Worm (Caenorhabditis elegans) whole organism, young adult: Measurements from ENCODE around the gene hpo-36.

Experiments used
- B0336.3 ChIP-seq: fragments of 200-800 bp; sonication (Bioruptor generic); IDR thresholded peaks from 2 replicates; pipeline ENCODE4 v1.3.6; 2022; ENCODE audit warnings: missing genetic modification characterization, missing compliant biosample characterization
- F22D6.2 ChIP-seq: sonication (generic microtip); optimal IDR thresholded peaks from 2 replicates; lab custom pipeline; 2016; ENCODE audit warnings: mild to moderate bottlenecking, missing genetic modification characterization, missing compliant biosample characterization
- F37B4.10 ChIP-seq: fragments of 200-800 bp; sonication (Bioruptor generic); IDR thresholded peaks from 2 replicates; pipeline ENCODE4 v1.3.6; 2022; ENCODE audit warnings: missing genetic modification characterization, missing compliant biosample characterization
- K12H6.12 ChIP-seq: fragments of 200-800 bp; sonication (Bioruptor generic); optimal IDR thresholded peaks from 2 replicates; lab custom pipeline; 2018; ENCODE audit warnings: mild to moderate bottlenecking, missing genetic modification characterization, missing compliant biosample characterization
- Y53F4B.3 ChIP-seq: fragments of 200-800 bp; sonication (Bioruptor generic); IDR thresholded peaks from 2 replicates; pipeline ENCODE4 v1.3.6; 2022; ENCODE audit warnings: missing genetic modification reagents, missing genetic modification characterization, missing compliant biosample characterization
- Y53G8AR.9 ChIP-seq: fragments of 200-800 bp; sonication (Bioruptor generic); conservative IDR thresholded peaks from 2 replicates; pipeline ENCODE4 v1.3.6; 2022; ENCODE audit warnings: missing genetic modification reagents, missing genetic modification characterization, missing compliant biosample characterization
- Y56A3A.18 ChIP-seq: fragments of 200-800 bp; sonication (Bioruptor generic); IDR thresholded peaks from 2 replicates; pipeline ENCODE4 v1.3.6; 2022; ENCODE audit warnings: missing genetic modification reagents, missing genetic modification characterization, missing compliant biosample characterization
- ZK185.1 ChIP-seq: sonication (generic microtip); optimal IDR thresholded peaks from 2 replicates; lab custom pipeline; 2016; ENCODE audit warnings: mild to moderate bottlenecking, missing genetic modification characterization, missing compliant biosample characterization; ENCODE audit not compliant: poor library complexity, severe bottlenecking
- akir-1 ChIP-seq: fragments of 200-800 bp; sonication (Bioruptor generic); optimal IDR thresholded peaks from 2 replicates; lab custom pipeline; 2018; ENCODE audit warnings: mild to moderate bottlenecking, missing genetic modification characterization, moderate library complexity, missing compliant biosample characterization
- atf-7 ChIP-seq: sonication (generic microtip); optimal IDR thresholded peaks from 2 replicates; lab custom pipeline; 2017; ENCODE audit warnings: mild to moderate bottlenecking, missing genetic modification characterization, missing compliant biosample characterization
- attf-3 ChIP-seq: fragments of 200-800 bp; sonication (Bioruptor generic); conservative IDR thresholded peaks from 2 replicates; pipeline ENCODE4 v1.3.6; 2022; ENCODE audit warnings: missing genetic modification reagents, missing genetic modification characterization, missing compliant biosample characterization
- cebp-2 ChIP-seq: fragments of 200-800 bp; sonication (Bioruptor generic); IDR thresholded peaks from 2 replicates; pipeline ENCODE4 v1.3.6; 2022; ENCODE audit warnings: missing genetic modification characterization, missing compliant biosample characterization
- ceh-100 ChIP-seq: fragments of 200-800 bp; sonication (Bioruptor generic); IDR thresholded peaks from 2 replicates; pipeline ENCODE4 v1.3.6; 2022; ENCODE audit warnings: missing genetic modification reagents, missing genetic modification characterization, missing compliant biosample characterization
- ceh-58 ChIP-seq: fragments of 200-800 bp; sonication (Bioruptor generic); IDR thresholded peaks from 2 replicates; pipeline ENCODE4 v1.3.6; 2022; ENCODE audit warnings: missing genetic modification characterization, missing compliant biosample characterization
- ceh-79 ChIP-seq: sonication (generic microtip); optimal IDR thresholded peaks from 2 replicates; lab custom pipeline; 2017; ENCODE audit warnings: mild to moderate bottlenecking, missing genetic modification characterization, missing compliant biosample characterization
- dox-1 ChIP-seq: fragments of 200-800 bp; sonication (Bioruptor generic); IDR thresholded peaks from 2 replicates; pipeline ENCODE4 v1.3.6; 2022; ENCODE audit warnings: missing genetic modification reagents, missing genetic modification characterization, missing compliant biosample characterization
- dpl-1 ChIP-seq: fragments of 150-350 bp; optimal IDR thresholded peaks from 2 replicates; lab custom pipeline; 2014; ENCODE audit warnings: missing biosample characterization, missing genetic modification reagents, missing genetic modification characterization
- ekl-4 ChIP-seq: fragments of 200-800 bp; sonication (Bioruptor generic); IDR thresholded peaks from 2 replicates; pipeline ENCODE4 v1.3.6; 2022; ENCODE audit warnings: missing genetic modification reagents, missing genetic modification characterization, missing compliant biosample characterization
- fkh-3 ChIP-seq: sonication (generic microtip); optimal IDR thresholded peaks from 2 replicates; lab custom pipeline; 2016; ENCODE audit warnings: mild to moderate bottlenecking, missing genetic modification characterization, missing compliant biosample characterization
- gei-17 ChIP-seq: fragments of 200-800 bp; sonication (Bioruptor generic); optimal IDR thresholded peaks from 2 replicates; lab custom pipeline; 2018; ENCODE audit warnings: mild to moderate bottlenecking, missing genetic modification characterization, missing compliant biosample characterization
- hlh-12 ChIP-seq: sonication (generic microtip); optimal IDR thresholded peaks from 2 replicates; lab custom pipeline; 2016; ENCODE audit warnings: missing genetic modification characterization, missing compliant biosample characterization
- hlh-26 ChIP-seq: fragments of 200-800 bp; sonication (Bioruptor generic); conservative IDR thresholded peaks from 2 replicates; pipeline ENCODE4 v1.3.6; 2022; ENCODE audit warnings: missing genetic modification reagents, missing genetic modification characterization, missing compliant biosample characterization
- lin-26 ChIP-seq: fragments of 200-800 bp; sonication (Bioruptor generic); IDR thresholded peaks from 2 replicates; pipeline ENCODE4 v1.3.6; 2022; ENCODE audit warnings: missing genetic modification reagents, missing genetic modification characterization, missing compliant biosample characterization
- lin-35 ChIP-seq, 3 experiments: fragments of 150-350 bp in 2 of 3; sonication (generic microtip) in 1 of 3; optimal IDR thresholded peaks; 2 replicates each; lab custom pipeline; 2014 to 2018; ENCODE audit warnings: missing biosample characterization in 3 of 3, missing genetic modification characterization in 3 of 3, missing genetic modification reagents in 3 of 3
- lin-40 ChIP-seq: sonication (generic microtip); optimal IDR thresholded peaks from 2 replicates; lab custom pipeline; 2016; ENCODE audit warnings: missing genetic modification characterization, mild to moderate bottlenecking, missing compliant biosample characterization, missing genotype, missing genetic modification reagents
- lin-54 ChIP-seq: fragments of 200-800 bp; sonication (Bioruptor generic); optimal IDR thresholded peaks from 2 replicates; lab custom pipeline; 2018; ENCODE audit warnings: mild to moderate bottlenecking, missing genetic modification characterization, missing compliant biosample characterization
- lir-1 ChIP-seq: fragments of 200-800 bp; sonication (Bioruptor generic); conservative IDR thresholded peaks from 2 replicates; pipeline ENCODE4 v1.3.6; 2022; ENCODE audit warnings: missing genetic modification reagents, missing genetic modification characterization, missing compliant biosample characterization
- lsl-1 ChIP-seq: fragments of 200-800 bp; sonication (Bioruptor generic); optimal IDR thresholded peaks from 2 replicates; lab custom pipeline; 2018; ENCODE audit warnings: mild to moderate bottlenecking, missing genetic modification characterization, moderate library complexity, missing compliant biosample characterization
- lsy-27 ChIP-seq: sonication (generic microtip); optimal IDR thresholded peaks from 2 replicates; lab custom pipeline; 2017; ENCODE audit warnings: missing genetic modification characterization, mild to moderate bottlenecking, missing compliant biosample characterization, antibody characterized with exemption, missing genotype, borderline replicate concordance; ENCODE audit not compliant: insufficient read depth
- madf-10 ChIP-seq: sonication (generic microtip); optimal IDR thresholded peaks from 2 replicates; lab custom pipeline; 2016; ENCODE audit warnings: mild to moderate bottlenecking, missing genetic modification characterization, missing compliant biosample characterization
- madf-3 ChIP-seq: fragments of 200-800 bp; sonication (Bioruptor generic); IDR thresholded peaks from 2 replicates; pipeline ENCODE4 v1.3.6; 2022; ENCODE audit warnings: missing genetic modification reagents, missing genetic modification characterization, missing compliant biosample characterization
- madf-8 ChIP-seq: fragments of 200-800 bp; sonication (Bioruptor generic); conservative IDR thresholded peaks from 2 replicates; pipeline ENCODE4 v1.3.6; 2022; ENCODE audit warnings: missing genetic modification reagents, missing genetic modification characterization, missing compliant biosample characterization
- mcd-1 ChIP-seq: fragments of 200-800 bp; sonication (Bioruptor generic); IDR thresholded peaks from 2 replicates; pipeline ENCODE4 v1.3.6; 2022; ENCODE audit warnings: missing genetic modification reagents, missing genetic modification characterization, missing compliant biosample characterization
- mxl-1 ChIP-seq: sonication (generic microtip); optimal IDR thresholded peaks from 2 replicates; lab custom pipeline; 2016; ENCODE audit warnings: missing genetic modification characterization, missing compliant biosample characterization
- nfya-1 ChIP-seq: sonication (generic microtip); optimal IDR thresholded peaks from 2 replicates; lab custom pipeline; 2017; ENCODE audit warnings: antibody characterized with exemption, missing compliant biosample characterization, missing genetic modification characterization, borderline replicate concordance; ENCODE audit not compliant: insufficient read depth
- nhr-179 ChIP-seq: sonication (generic microtip); optimal IDR thresholded peaks from 2 replicates; lab custom pipeline; 2016; ENCODE audit warnings: mild to moderate bottlenecking, missing genetic modification characterization, missing compliant biosample characterization
- nhr-27 ChIP-seq: fragments of 200-800 bp; sonication (Bioruptor generic); optimal IDR thresholded peaks from 2 replicates; lab custom pipeline; 2018; ENCODE audit warnings: mild to moderate bottlenecking, missing genetic modification characterization, moderate library complexity, missing compliant biosample characterization
- nhr-80 ChIP-seq: sonication (generic microtip); optimal IDR thresholded peaks from 2 replicates; lab custom pipeline; 2016; ENCODE audit warnings: missing genetic modification characterization, missing compliant biosample characterization
- rcor-1 ChIP-seq: fragments of 200-800 bp; sonication (Bioruptor generic); IDR thresholded peaks from 2 replicates; pipeline ENCODE4 v1.3.6; 2022; ENCODE audit warnings: missing genetic modification reagents, missing genetic modification characterization, missing compliant biosample characterization
- repo-1 ChIP-seq: sonication (generic microtip); optimal IDR thresholded peaks from 2 replicates; lab custom pipeline; 2017; ENCODE audit warnings: mild to moderate bottlenecking, missing genetic modification characterization, missing compliant biosample characterization
- sea-2 ChIP-seq: fragments of 200-800 bp; sonication (Bioruptor generic); IDR thresholded peaks from 2 replicates; pipeline ENCODE4 v1.3.6; 2022; ENCODE audit warnings: missing genetic modification characterization, missing compliant biosample characterization
- snpc-1.3 ChIP-seq: sonication (generic microtip); optimal IDR thresholded peaks from 2 replicates; lab custom pipeline; 2017; ENCODE audit warnings: missing genetic modification characterization, mild to moderate bottlenecking, missing compliant biosample characterization, antibody characterized with exemption, moderate library complexity, missing genotype, missing genetic modification reagents; ENCODE audit not compliant: insufficient read depth
- tbp1 ChIP-seq: fragments of 200-800 bp; sonication (Bioruptor generic); optimal IDR thresholded peaks from 2 replicates; lab custom pipeline; 2018; ENCODE audit warnings: mild to moderate bottlenecking, missing genetic modification characterization, missing compliant biosample characterization
- tbx-9 ChIP-seq: sonication (generic microtip); optimal IDR thresholded peaks from 2 replicates; lab custom pipeline; 2016; ENCODE audit warnings: borderline replicate concordance, missing genetic modification characterization, inconsistent platforms, missing compliant biosample characterization
- xnd-1 ChIP-seq: sonication (generic microtip); optimal IDR thresholded peaks from 2 replicates; lab custom pipeline; 2016; ENCODE audit warnings: missing genotype, missing genetic modification reagents, missing genetic modification characterization, missing compliant biosample characterization
- zim-3 ChIP-seq: sonication (generic microtip); optimal IDR thresholded peaks from 2 replicates; lab custom pipeline; 2017; ENCODE audit warnings: mild to moderate bottlenecking, missing genetic modification characterization, moderate library complexity, missing compliant biosample characterization
- ztf-18 ChIP-seq: sonication (generic microtip); optimal IDR thresholded peaks from 2 replicates; lab custom pipeline; 2016; ENCODE audit warnings: missing genotype, mild to moderate bottlenecking, missing genetic modification characterization, missing compliant biosample characterization
- ztf-25 ChIP-seq: fragments of 200-800 bp; sonication (Bioruptor generic); IDR thresholded peaks from 2 replicates; pipeline ENCODE4 v1.3.6; 2022; ENCODE audit warnings: missing genetic modification reagents, missing genetic modification characterization, missing compliant biosample characterization
- ztf-26 ChIP-seq: sonication (generic microtip); optimal IDR thresholded peaks from 2 replicates; lab custom pipeline; 2017; ENCODE audit warnings: missing genetic modification characterization, missing compliant biosample characterization

hpo-36 gene

ce11 chrV:3716279-3716887 is 22.8 kb downstream of the hpo-36 start:
- TF ChIP-seq ekl-4 (GFP tag; lab: Robert Waterston, UW): no peak
- TF ChIP-seq sea-2: no peak
- TF ChIP-seq mxl-1: no peak
- no peak for TF ChIP-seq ZK185.1 (tag; lab: Kevin White, UChicago)
- TF ChIP-seq madf-10 (tag; lab: Kevin White, UChicago): no peak
- no peak for TF ChIP-seq zim-3 (tag; lab: Kevin White, UChicago)
- no peak for TF ChIP-seq F22D6.2
- TF ChIP-seq rcor-1 (GFP tag; lab: Robert Waterston, UW): no peak
- TF ChIP-seq nhr-179 (tag; lab: Kevin White, UChicago): no peak
- 0 out of 2 replicates have a peak, but pooled peaks have one; percentile 32 for TF ChIP-seq mcd-1 (GFP tag; lab: Robert Waterston, UW)
- TF ChIP-seq ztf-26 (tag; lab: Kevin White, UChicago): no peak
- TF ChIP-seq tbx-9 (tag; lab: Kevin White, UChicago): no peak
- no peak for TF ChIP-seq cebp-2 (GFP tag; lab: Robert Waterston, UW)
- no peak for TF ChIP-seq ztf-18 (tag; lab: Kevin White, UChicago)
- TF ChIP-seq madf-3 (GFP tag; lab: Robert Waterston, UW): no peak
- TF ChIP-seq fkh-3 (tag; lab: Kevin White, UChicago): no peak
- no peak for TF ChIP-seq dox-1 (GFP tag; lab: Robert Waterston, UW)
- no peak for TF ChIP-seq lin-26 (GFP tag; lab: Robert Waterston, UW)
- no peak for TF ChIP-seq B0336.3
- no peak for TF ChIP-seq dpl-1
- TF ChIP-seq K12H6.12 (tag; lab: Kevin White, UChicago): peak; percentile 38
- TF ChIP-seq akir-1 (GFP tag; lab: Kevin White, UChicago): no peak
- no peak for TF ChIP-seq Y53G8AR.9 (GFP tag; lab: Robert Waterston, UW)
- no peak for TF ChIP-seq nhr-80 (tag; lab: Kevin White, UChicago)
- TF ChIP-seq madf-8 (GFP tag; lab: Robert Waterston, UW): no peak
- peak; percentile 14 for TF ChIP-seq lin-40 (tag; lab: Kevin White, UChicago)
- TF ChIP-seq attf-3 (GFP tag; lab: Robert Waterston, UW): no peak
- no peak for TF ChIP-seq lin-54 (GFP tag; lab: Kevin White, UChicago)
- no peak for TF ChIP-seq ceh-79 (tag; lab: Kevin White, UChicago)
- TF ChIP-seq gei-17 (GFP tag; lab: Kevin White, UChicago): no peak
- no peak for TF ChIP-seq nhr-27 (tag; lab: Kevin White, UChicago)
- TF ChIP-seq snpc-1.3 (tag; lab: Kevin White, UChicago): no peak
- TF ChIP-seq tbp1 (GFP tag; lab: Kevin White, UChicago): no peak
- peak; percentile 91 for TF ChIP-seq atf-7 (tag; lab: Kevin White, UChicago)
- TF ChIP-seq F37B4.10 (GFP tag; lab: Robert Waterston, UW): no peak
- no peak for TF ChIP-seq ceh-58 (GFP tag; lab: Robert Waterston, UW)
- TF ChIP-seq ztf-25 (GFP tag; lab: Robert Waterston, UW): no peak
- TF ChIP-seq nfya-1: no peak
- no peak for TF ChIP-seq Y56A3A.18 (GFP tag; lab: Robert Waterston, UW)
- TF ChIP-seq hlh-26 (GFP tag; lab: Robert Waterston, UW): no peak
- no peak for TF ChIP-seq ceh-100 (GFP tag; lab: Robert Waterston, UW)
- TF ChIP-seq lsl-1 (GFP tag; lab: Kevin White, UChicago): no peak
- TF ChIP-seq Y53F4B.3 (GFP tag; lab: Robert Waterston, UW): no peak
- no peak for TF ChIP-seq lsy-27 (tag; lab: Kevin White, UChicago)
- peak in 1 of 3 experiments; percentile 63 for TF ChIP-seq lin-35 (GFP tag; optimal IDR thresholded peaks at IDR 0.05; lab: Kevin White, UChicago)
- TF ChIP-seq lir-1 (GFP tag; lab: Robert Waterston, UW): no peak
- TF ChIP-seq hlh-12 (tag; lab: Kevin White, UChicago): no peak
- no peak for TF ChIP-seq repo-1
- no peak for TF ChIP-seq xnd-1 (tag; lab: Kevin White, UChicago)
